Fruit fly (Drosophila melanogaster): ENCODE measurements around the gene CkIalpha.

Gene CkIalpha

dm6 chrX:12654288-12654729, 883 bp downstream of the CkIalpha start:
- no peak for TF ChIP-seq CG3847 (GFP tag; IDR thresholded peaks at IDR 0.05)
- no peak for TF ChIP-seq slou (GFP tag; optimal IDR thresholded peaks at IDR 0.05)
- no peak for TF ChIP-seq CG2202 (tag; optimal IDR thresholded peaks at IDR 0.05)
- TF ChIP-seq sim (GFP tag; IDR thresholded peaks at IDR 0.05): no peak
- no peak for TF ChIP-seq CG4424 (GFP tag; optimal IDR thresholded peaks at IDR 0.05)
- TF ChIP-seq pita (GFP tag; optimal IDR thresholded peaks at IDR 0.05): no peak
- TF ChIP-seq danr (GFP tag; IDR thresholded peaks at IDR 0.05): no peak
- TF ChIP-seq wek (GFP tag; optimal IDR thresholded peaks at IDR 0.05): no peak
- TF ChIP-seq fu2 (GFP tag; optimal IDR thresholded peaks at IDR 0.05): no peak
- no peak for TF ChIP-seq slbo (GFP tag; IDR thresholded peaks at IDR 0.05)
- TF ChIP-seq CG4360 (GFP tag; IDR thresholded peaks at IDR 0.05): peak; percentile 92
- TF ChIP-seq cas (GFP tag; IDR thresholded peaks at IDR 0.05): no peak
- TF ChIP-seq en (GFP tag; optimal IDR thresholded peaks at IDR 0.05): no peak
- TF ChIP-seq CG14710 (tag; optimal IDR thresholded peaks at IDR 0.05): no peak
- TF ChIP-seq lmd (GFP tag; IDR thresholded peaks at IDR 0.05): no peak
- TF ChIP-seq CG18764 (GFP tag; optimal IDR thresholded peaks at IDR 0.05): no peak
- no peak for TF ChIP-seq Dfd (GFP tag; optimal IDR thresholded peaks at IDR 0.05)
- TF ChIP-seq C15 (GFP tag; IDR thresholded peaks at IDR 0.05): no peak
- TF ChIP-seq nerfin-1 (tag; optimal IDR thresholded peaks at IDR 0.05): peak; percentile 74
- TF ChIP-seq run (tag; optimal IDR thresholded peaks at IDR 0.05): no peak
- TF ChIP-seq dati (GFP tag; IDR thresholded peaks at IDR 0.05): no peak
- TF ChIP-seq CG13894 (tag; optimal IDR thresholded peaks at IDR 0.05): no peak
- no peak for TF ChIP-seq CG13424 (tag; optimal IDR thresholded peaks at IDR 0.05)
- no peak for TF ChIP-seq CG4820 (GFP tag; optimal IDR thresholded peaks at IDR 0.05)
- no peak for TF ChIP-seq CG9817 (tag; optimal IDR thresholded peaks at IDR 0.05)
- TF ChIP-seq ara (GFP tag; IDR thresholded peaks at IDR 0.05): no peak
- TF ChIP-seq BEAF-32 (GFP tag; optimal IDR thresholded peaks at IDR 0.05): peak; percentile 36
- peak; percentile 19; the same call in 1 of the 4 replicates for TF ChIP-seq Dll (GFP tag; IDR thresholded peaks at IDR 0.05; ENCODE audit: partially characterized antibody)
- TF ChIP-seq CG12104 (GFP tag; optimal IDR thresholded peaks at IDR 0.05): no peak
- TF ChIP-seq CG9797 (GFP tag; optimal IDR thresholded peaks at IDR 0.05): no peak
- no peak for TF ChIP-seq tap (tag; optimal IDR thresholded peaks at IDR 0.05)
- no peak for TF ChIP-seq Sox102F (GFP tag; optimal IDR thresholded peaks at IDR 0.05)
- peak; percentile 4 for TF ChIP-seq gcm (GFP tag; optimal IDR thresholded peaks at IDR 0.05)
- TF ChIP-seq eyg (GFP tag; optimal IDR thresholded peaks at IDR 0.05): no peak
- no peak for TF ChIP-seq CG15696 (tag; optimal IDR thresholded peaks at IDR 0.05)
- TF ChIP-seq D19A (tag; optimal IDR thresholded peaks at IDR 0.05): no peak
- TF ChIP-seq bbx (GFP tag; IDR thresholded peaks at IDR 0.05; ENCODE audit: partially characterized antibody): peak; percentile 78
- TF ChIP-seq jigr1 (GFP tag; IDR thresholded peaks at IDR 0.05): no peak
- no peak for TF ChIP-seq crc (GFP tag; optimal IDR thresholded peaks at IDR 0.05)
- no peak for TF ChIP-seq hkb (optimal IDR thresholded peaks at IDR 0.05)
- no peak for TF ChIP-seq hkb (GFP tag; IDR thresholded peaks at IDR 0.05)
- TF ChIP-seq abd-A (tag; optimal IDR thresholded peaks at IDR 0.05): peak; percentile 57
- TF ChIP-seq Sry-β (GFP tag; optimal IDR thresholded peaks at IDR 0.05): no peak
- no peak for TF ChIP-seq zfh1 (GFP tag; IDR thresholded peaks at IDR 0.05)
- TF ChIP-seq HmgD (GFP tag; optimal IDR thresholded peaks at IDR 0.05): peak; percentile 61
- TF ChIP-seq odd (GFP tag; optimal IDR thresholded peaks at IDR 0.05): no peak
- TF ChIP-seq Sry-δ (GFP tag; optimal IDR thresholded peaks at IDR 0.05): peak; percentile 57
- no peak for TF ChIP-seq Ets65A (GFP tag)
- peak; percentile 57; the same call in 2 of the 3 replicates for TF ChIP-seq CG16813 (GFP tag; IDR thresholded peaks at IDR 0.05; ENCODE audit: partially characterized antibody)
- no peak for TF ChIP-seq CG9727 (GFP tag; optimal IDR thresholded peaks at IDR 0.05)
- TF ChIP-seq CG33213 (GFP tag; optimal IDR thresholded peaks at IDR 0.05): no peak
- peak; percentile 47 for TF ChIP-seq CG33557 (GFP tag; optimal IDR thresholded peaks at IDR 0.05)

Measured in whole organism, embryonic.